Worm (Caenorhabditis elegans): ENCODE measurements around the gene srlf-31.

srlf-31 gene

DNA sequence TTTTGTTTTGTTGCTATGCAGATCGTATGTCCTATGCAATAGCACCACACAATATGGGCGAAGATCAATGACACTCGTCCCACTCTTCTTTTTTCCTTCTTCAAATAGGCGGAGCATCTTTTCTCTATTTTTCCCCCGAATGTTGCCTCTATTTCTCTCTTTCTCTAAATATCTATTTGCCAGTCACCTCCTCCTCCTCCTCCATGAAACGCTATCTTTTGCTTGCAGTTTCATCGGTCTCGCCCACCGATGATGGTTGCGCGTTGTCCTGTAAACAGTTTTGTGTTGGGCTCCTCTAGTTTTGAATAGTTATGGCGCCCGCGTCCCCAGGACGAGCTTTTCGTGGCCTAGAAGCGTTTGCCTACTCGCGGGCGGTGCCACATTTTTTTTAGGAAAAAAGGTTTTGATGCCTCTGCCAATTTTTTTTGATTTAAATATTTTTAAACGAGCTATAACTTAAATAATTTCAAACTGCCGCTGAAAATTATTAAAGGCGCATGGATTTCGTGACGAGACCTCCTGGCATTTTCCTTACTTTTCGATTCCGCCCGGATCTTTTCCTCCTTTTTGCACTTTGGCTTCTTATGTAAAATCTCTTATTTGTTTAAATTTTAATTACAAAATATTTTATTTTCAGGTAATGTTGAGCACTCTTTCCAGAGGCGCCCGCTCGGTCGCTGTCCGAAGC is 29.8 kb upstream of the srlf-31 start, which contains the start of gene gdh-1:
gdh-1 (plus strand) TSS at position 638 of the 688 bp plus-strand sequence.
- TF ChIP-seq skn-1 (tag; optimal IDR thresholded peaks at IDR 0.05) (no peak), pqm-1 (tag; optimal IDR thresholded peaks at IDR 0.05) (peak; percentile 49), nfya-1 (tag; optimal IDR thresholded peaks at IDR 0.05; ENCODE audit: insufficient read depth) (peak; percentile 44), elt-2 (tag; optimal IDR thresholded peaks at IDR 0.05) (peak; percentile 58), pha-4 (tag; optimal IDR thresholded peaks at IDR 0.05) (peak; percentile 91), nhr-43 (tag; optimal IDR thresholded peaks at IDR 0.05; ENCODE audit: poor library complexity, severe bottlenecking) (peak; percentile 46), nhr-25 (tag; optimal IDR thresholded peaks at IDR 0.05) (peak; percentile 74), ama-1 (optimal IDR thresholded peaks at IDR 0.05) (peak; percentile 62), egl-27 (tag; optimal IDR thresholded peaks at IDR 0.05) (no peak), tbx-2 (tag; optimal IDR thresholded peaks at IDR 0.05) (no peak), egl-5 (tag; optimal IDR thresholded peaks at IDR 0.05) (peak; percentile 2)

DNA sequence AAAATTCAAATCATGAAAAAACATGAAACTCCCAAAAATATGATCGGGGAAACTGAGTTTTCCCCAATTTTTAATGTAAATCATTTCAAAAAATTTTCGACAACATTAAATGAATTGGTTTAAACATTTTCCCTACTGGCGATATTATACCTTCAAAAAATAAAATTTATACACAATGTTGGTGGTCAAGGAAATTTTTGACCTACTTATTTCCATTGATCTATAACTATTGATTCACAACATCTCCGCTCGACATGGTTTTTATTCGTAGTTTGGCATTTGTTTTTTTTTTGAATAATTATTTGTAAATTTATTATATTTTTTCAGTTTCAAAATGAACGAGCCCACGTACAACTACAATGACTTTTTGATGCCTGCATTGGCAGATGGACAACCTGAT is 27.3 kb upstream of the srlf-31 start, which contains the start of gene tbx-36:
tbx-36 (plus strand) TSS at position 301 of the 400 bp plus-strand sequence.
- TF ChIP-seq pha-4 (tag; optimal IDR thresholded peaks at IDR 0.05) (no peak), daf-12 (tag; optimal IDR thresholded peaks at IDR 0.05) (no peak), unc-62 (GFP tag; optimal IDR thresholded peaks at IDR 0.05) (no peak), nhr-237 (tag; optimal IDR thresholded peaks at IDR 0.05) (no peak), eor-1 (tag; optimal IDR thresholded peaks at IDR 0.05) (no peak), lsy-12 (tag; optimal IDR thresholded peaks at IDR 0.05) (no peak), egl-27 (tag; optimal IDR thresholded peaks at IDR 0.05) (no peak)

DNA sequence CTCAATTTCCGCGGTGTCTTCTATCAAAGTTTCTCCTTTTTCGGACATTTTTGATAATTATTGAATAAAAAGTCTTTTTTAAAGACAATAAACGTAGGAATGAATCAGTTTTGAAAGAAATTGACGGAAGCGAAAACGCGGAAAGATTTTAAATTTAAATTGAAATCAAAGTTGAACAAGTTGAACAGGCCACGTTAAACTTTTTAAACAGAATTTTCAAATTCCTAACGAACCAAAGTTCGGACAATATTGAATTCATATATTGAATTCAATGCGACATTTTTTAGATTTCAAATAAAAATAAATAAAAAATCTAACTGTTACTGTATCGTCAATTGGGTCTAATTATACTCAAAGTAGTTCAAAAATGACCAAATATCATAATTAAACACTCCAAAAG is 26.7 kb upstream of the srlf-31 start, which contains the start of gene hdl-1:
hdl-1 (minus strand) TSS at position 101 of the 400 bp plus-strand sequence.
- TF ChIP-seq fkh-10 (GFP tag; optimal IDR thresholded peaks at IDR 0.05), result no peak
- no peak for TF ChIP-seq elt-3 (tag; optimal IDR thresholded peaks at IDR 0.05)
- no peak for TF ChIP-seq elt-2 (tag; optimal IDR thresholded peaks at IDR 0.05)
- TF ChIP-seq unc-62 (GFP tag; optimal IDR thresholded peaks at IDR 0.05), result no peak
- no peak for TF ChIP-seq R02D3.7 (tag; optimal IDR thresholded peaks at IDR 0.05)

DNA sequence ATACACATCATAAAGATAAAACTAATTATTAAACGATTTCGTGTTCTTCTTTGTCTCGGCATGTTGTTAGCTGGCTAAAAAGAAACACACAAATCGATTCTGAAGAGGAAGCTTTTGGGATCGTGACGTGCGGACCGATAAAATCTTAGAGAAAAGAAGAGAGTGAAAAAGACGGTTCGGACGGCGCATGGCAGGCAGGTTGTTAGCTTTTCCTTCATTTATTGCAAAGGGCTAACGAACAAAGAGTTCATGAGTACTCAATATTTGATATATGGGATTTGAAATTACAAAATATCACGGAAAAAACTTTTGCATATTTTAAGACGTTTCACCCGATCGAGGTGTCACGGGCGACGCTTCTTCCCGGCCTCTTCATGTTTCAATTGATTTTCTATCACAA is 22.6 kb upstream of the srlf-31 start, which contains the start of gene ZK829.3:
ZK829.3 (minus strand) TSS at position 101 of the 400 bp plus-strand sequence.
- TF ChIP-seq nhr-23 (tag; optimal IDR thresholded peaks at IDR 0.05) (no peak), nfya-1 (tag; optimal IDR thresholded peaks at IDR 0.05; ENCODE audit: insufficient read depth) (no peak), fkh-10 (GFP tag; optimal IDR thresholded peaks at IDR 0.05) (no peak), lin-39 (tag; optimal IDR thresholded peaks at IDR 0.05) (no peak), nhr-43 (tag; optimal IDR thresholded peaks at IDR 0.05; ENCODE audit: poor library complexity, severe bottlenecking) (no peak), R02D3.7 (tag; optimal IDR thresholded peaks at IDR 0.05) (no peak), daf-12 (tag; optimal IDR thresholded peaks at IDR 0.05) (no peak), lin-15B (tag; optimal IDR thresholded peaks at IDR 0.05) (no peak), lsy-12 (tag; optimal IDR thresholded peaks at IDR 0.05) (no peak)

DNA sequence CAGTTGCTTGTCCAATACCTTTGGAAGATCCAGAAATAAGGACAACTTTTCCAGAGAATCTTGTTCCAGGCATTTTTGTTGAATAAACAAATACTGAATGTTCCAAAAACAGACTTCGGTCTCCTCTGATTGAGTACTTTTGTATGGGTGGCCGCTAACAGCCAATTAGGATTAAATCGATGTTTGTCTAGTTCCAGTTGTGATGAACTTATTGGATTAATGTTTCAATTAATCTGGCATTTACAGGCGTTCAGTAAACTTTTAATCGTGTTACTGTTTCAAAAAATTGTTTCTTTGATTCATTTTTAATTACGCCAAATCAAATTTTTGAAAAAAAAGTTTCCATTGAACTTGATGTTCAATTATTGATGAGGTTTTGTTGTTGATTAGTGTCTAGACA is 19.3 kb upstream of the srlf-31 start, which contains the start of gene ZK829.1:
ZK829.1 (minus strand) TSS at position 101 of the 400 bp plus-strand sequence.
- no peak for TF ChIP-seq elt-2 (tag; optimal IDR thresholded peaks at IDR 0.05)
- TF ChIP-seq ceh-9 (tag; optimal IDR thresholded peaks at IDR 0.05), result no peak
- TF ChIP-seq nhr-12 (tag; optimal IDR thresholded peaks at IDR 0.05), result no peak
- no peak for TF ChIP-seq nhr-11 (tag; optimal IDR thresholded peaks at IDR 0.05)
- TF ChIP-seq nhr-77 (tag; optimal IDR thresholded peaks at IDR 0.05), result no peak
- no peak for TF ChIP-seq mdl-1 (tag; optimal IDR thresholded peaks at IDR 0.05)
- TF ChIP-seq snpc-4 (tag; optimal IDR thresholded peaks at IDR 0.05), result no peak
- TF ChIP-seq ztf-4 (tag; optimal IDR thresholded peaks at IDR 0.05), result no peak
- no peak for TF ChIP-seq unc-39 (tag; optimal IDR thresholded peaks at IDR 0.05)
- TF ChIP-seq sea-2 (GFP tag; optimal IDR thresholded peaks at IDR 0.05), result no peak
- no peak for TF ChIP-seq ztf-11 (tag; optimal IDR thresholded peaks at IDR 0.05)
- TF ChIP-seq aly-2 (tag; optimal IDR thresholded peaks at IDR 0.05), result no peak
- TF ChIP-seq ZK546.5 (tag; optimal IDR thresholded peaks at IDR 0.05), result no peak
- no peak for TF ChIP-seq lsy-12 (tag; optimal IDR thresholded peaks at IDR 0.05)
- TF ChIP-seq ceh-16 (tag; optimal IDR thresholded peaks at IDR 0.05), result no peak
